Worm (Caenorhabditis elegans) whole organism, L4/young adult: ENCODE data around the gene famp-1.
"Not testable (repeated sequence)": the region's sequence is repeated elsewhere in the genome, so short reads cannot be mapped to it uniquely, and the experiment has no call there.

Source experiments
- W03F9.2 ChIP-seq: fragments of 150-350 bp; optimal IDR thresholded peaks from 2 replicates; lab custom pipeline; 2014; ENCODE audit warnings: missing biosample characterization, missing genetic modification characterization
- dao-5 ChIP-seq: sonication (generic microtip); optimal IDR thresholded peaks from 2 replicates; lab custom pipeline; 2016; ENCODE audit warnings: missing genotype, missing genetic modification characterization, moderate library complexity, missing compliant biosample characterization
- him-1 ChIP-seq: sonication (generic microtip); optimal IDR thresholded peaks from 2 replicates; lab custom pipeline; 2016; ENCODE audit warnings: missing genotype, missing genetic modification reagents, missing genetic modification characterization, missing compliant biosample characterization

- TF ChIP-seq him-1 (tag; lab: Kevin White, UChicago); W03F9.2 (tag; lab: Kevin White, UChicago); dao-5: not testable (repeated sequence)
These were observed 17.9 kb downstream of the famp-1 start, which contains the start of gene M70.1 for ce11 chrIV:2245565-2245964.
